Worm (Caenorhabditis elegans) whole organism, L3 larva: ENCODE measurements around the gene nuaf-3.

ENCODE experiments used
- ZK546.5 ChIP-seq: sonication (generic microtip); optimal IDR thresholded peaks from 2 replicates; lab custom pipeline; 2017; ENCODE audit warnings: missing biosample characterization, missing genetic modification characterization
- egl-27 ChIP-seq: sonication (generic microtip); optimal IDR thresholded peaks from 4 replicates; lab custom pipeline; 2017; ENCODE audit warnings: missing biosample characterization, missing genetic modification reagents, missing genetic modification characterization
- elt-2 ChIP-seq: sonication (generic microtip); optimal IDR thresholded peaks from 2 replicates; lab custom pipeline; 2016; ENCODE audit warnings: missing genetic modification reagents, mild to moderate bottlenecking, missing genetic modification characterization, missing compliant biosample characterization
- eor-1 ChIP-seq, 2 experiments: fragments of 150-350 bp; optimal IDR thresholded peaks; 2 replicates each; lab custom pipeline; 2014 to 2018; ENCODE audit warnings: missing biosample characterization in 2 of 2, missing genetic modification characterization in 2 of 2
- nhr-28 ChIP-seq: fragments of 150-350 bp; optimal IDR thresholded peaks from 2 replicates; lab custom pipeline; 2014; ENCODE audit warnings: missing biosample characterization, missing genetic modification characterization
- nhr-76 ChIP-seq: fragments of 150-350 bp; sonication (generic microtip); optimal IDR thresholded peaks from 5 replicates; lab custom pipeline; 2014; ENCODE audit warnings: missing biosample characterization, missing genetic modification characterization
- sea-2 ChIP-seq: fragments of 150-350 bp; sonication (generic microtip); optimal IDR thresholded peaks from 4 replicates; lab custom pipeline; 2014; ENCODE audit warnings: missing biosample characterization, missing genetic modification reagents, missing genetic modification characterization
- unc-39 ChIP-seq: sonication (generic microtip); optimal IDR thresholded peaks from 4 replicates; lab custom pipeline; 2017; ENCODE audit warnings: missing biosample characterization, missing genetic modification characterization

- no peak for TF ChIP-seq nhr-76 (tag; lab: Kevin White, UChicago)
- TF ChIP-seq nhr-28, result no peak
- no peak for TF ChIP-seq egl-27
- TF ChIP-seq unc-39 (tag; lab: Kevin White, UChicago), result no peak
- no peak for TF ChIP-seq ZK546.5 (tag; lab: Kevin White, UChicago)
- TF ChIP-seq eor-1 (tag; optimal IDR thresholded peaks at IDR 0.05; lab: Kevin White, UChicago), result no peak
- TF ChIP-seq elt-2 (tag; lab: Kevin White, UChicago), result no peak
- no peak for TF ChIP-seq sea-2 (GFP tag; lab: Kevin White, UChicago)
Observed at ce11 chrIV:11143228-11143444, 41.0 kb upstream of the nuaf-3 start, which contains the start of gene F01G4.4.
